Worm (Caenorhabditis elegans): ENCODE results near the gene R02D5.6.

The R02D5.6 gene

ce11 chrV:14508005-14508521, 9.8 kb downstream of the R02D5.6 start, which contains the start of gene R02D5.1:
Gene R02D5.1, plus strand, starts transcription at chrV:14508249.
- TF ChIP-seq nfya-1 (tag; optimal IDR thresholded peaks at IDR 0.05; ENCODE audit: insufficient read depth) (no peak), fos-1 (tag; optimal IDR thresholded peaks at IDR 0.05) (no peak), nhr-77 (tag; optimal IDR thresholded peaks at IDR 0.05) (no peak), fkh-2 (tag; optimal IDR thresholded peaks at IDR 0.05) (no peak), sea-2 (GFP tag; optimal IDR thresholded peaks at IDR 0.05) (no peak), elt-3 (tag; optimal IDR thresholded peaks at IDR 0.05) (no peak), ceh-9 (tag; optimal IDR thresholded peaks at IDR 0.05) (no peak), nhr-43 (tag; optimal IDR thresholded peaks at IDR 0.05; ENCODE audit: poor library complexity, severe bottlenecking) (no peak), unc-39 (tag; optimal IDR thresholded peaks at IDR 0.05) (no peak), unc-62 (GFP tag; optimal IDR thresholded peaks at IDR 0.05) (no peak), tbx-2 (tag; optimal IDR thresholded peaks at IDR 0.05) (no peak), nhr-67 (tag; optimal IDR thresholded peaks at IDR 0.05) (no peak), nhr-237 (tag; optimal IDR thresholded peaks at IDR 0.05) (no peak), pqm-1 (tag; optimal IDR thresholded peaks at IDR 0.05) (no peak), snpc-4 (tag; optimal IDR thresholded peaks at IDR 0.05) (no peak), aly-2 (tag; optimal IDR thresholded peaks at IDR 0.05) (no peak)

- TF ChIP-seq nhr-25 (tag; optimal IDR thresholded peaks at IDR 0.05), result peak; percentile 70
- peak in 1 of 3 experiments; percentile 15 for TF ChIP-seq elt-3 (tag; optimal IDR thresholded peaks at IDR 0.05)
- TF ChIP-seq unc-39 (tag; optimal IDR thresholded peaks at IDR 0.05), result no peak
- TF ChIP-seq egl-5 (tag; optimal IDR thresholded peaks at IDR 0.05), result peak; percentile 59
- no peak for TF ChIP-seq zag-1 (tag; optimal IDR thresholded peaks at IDR 0.05)
- no peak for TF ChIP-seq fkh-10 (GFP tag; optimal IDR thresholded peaks at IDR 0.05)
- TF ChIP-seq ZK546.5 (tag; optimal IDR thresholded peaks at IDR 0.05), result no peak
- peak; percentile 100 for TF ChIP-seq elt-1 (tag; optimal IDR thresholded peaks at IDR 0.05)
- no peak for TF ChIP-seq fos-1 (tag; optimal IDR thresholded peaks at IDR 0.05)
- TF ChIP-seq nfya-1 (tag; optimal IDR thresholded peaks at IDR 0.05; ENCODE audit: insufficient read depth), result peak; percentile 1
- peak; percentile 91 for TF ChIP-seq nhr-23 (tag; optimal IDR thresholded peaks at IDR 0.05)
Observed at ce11 chrV:14506713-14507675, 10.9 kb downstream of the R02D5.6 start.

- TF ChIP-seq mml-1 (tag; optimal IDR thresholded peaks at IDR 0.05), result no peak
- TF ChIP-seq unc-62 (GFP tag; optimal IDR thresholded peaks at IDR 0.05), result no peak
- no peak for TF ChIP-seq ztf-4 (tag; optimal IDR thresholded peaks at IDR 0.05)
- TF ChIP-seq pha-4 (tag; optimal IDR thresholded peaks at IDR 0.05), result no peak
- no peak for TF ChIP-seq eor-1 (tag; optimal IDR thresholded peaks at IDR 0.05)
- TF ChIP-seq daf-12 (tag; optimal IDR thresholded peaks at IDR 0.05), result no peak
- TF ChIP-seq nhr-25 (tag; optimal IDR thresholded peaks at IDR 0.05), result peak; percentile 65
- TF ChIP-seq unc-39 (tag; optimal IDR thresholded peaks at IDR 0.05), result no peak
- no peak for TF ChIP-seq nhr-76 (tag; optimal IDR thresholded peaks at IDR 0.05)
- TF ChIP-seq ceh-16 (tag; optimal IDR thresholded peaks at IDR 0.05), result no peak
- TF ChIP-seq ama-1 (optimal IDR thresholded peaks at IDR 0.05), result no peak
- no peak for TF ChIP-seq nhr-12 (tag; optimal IDR thresholded peaks at IDR 0.05)
- TF ChIP-seq egl-5 (tag; optimal IDR thresholded peaks at IDR 0.05), result no peak
- no peak for TF ChIP-seq nhr-11 (tag; optimal IDR thresholded peaks at IDR 0.05)
- TF ChIP-seq egl-27 (tag; optimal IDR thresholded peaks at IDR 0.05), result peak; percentile 2
- peak; percentile 78 for TF ChIP-seq nhr-43 (tag; optimal IDR thresholded peaks at IDR 0.05; ENCODE audit: poor library complexity, severe bottlenecking)
- no peak for TF ChIP-seq zag-1 (tag; optimal IDR thresholded peaks at IDR 0.05)
- no peak for TF ChIP-seq fkh-10 (GFP tag; optimal IDR thresholded peaks at IDR 0.05)
- no peak for TF ChIP-seq tbx-2 (tag; optimal IDR thresholded peaks at IDR 0.05)
- TF ChIP-seq fos-1 (tag; optimal IDR thresholded peaks at IDR 0.05), result no peak
- peak; percentile 67 for TF ChIP-seq nhr-23 (tag; optimal IDR thresholded peaks at IDR 0.05)
- no peak for TF ChIP-seq hmg-11 (tag; optimal IDR thresholded peaks at IDR 0.05)
- TF ChIP-seq aly-2 (tag; optimal IDR thresholded peaks at IDR 0.05), result no peak
- no peak for TF ChIP-seq sea-2 (GFP tag; optimal IDR thresholded peaks at IDR 0.05)
- TF ChIP-seq nhr-77 (tag; optimal IDR thresholded peaks at IDR 0.05), result no peak
- no peak for TF ChIP-seq fkh-2 (tag; optimal IDR thresholded peaks at IDR 0.05)
- no peak for TF ChIP-seq ceh-82 (tag; optimal IDR thresholded peaks at IDR 0.05)
- TF ChIP-seq ceh-28 (tag; optimal IDR thresholded peaks at IDR 0.05), result no peak
- no peak for TF ChIP-seq ztf-11 (tag; optimal IDR thresholded peaks at IDR 0.05)
- TF ChIP-seq nhr-28 (tag; optimal IDR thresholded peaks at IDR 0.05), result no peak
- no peak for TF ChIP-seq lin-15B (tag; optimal IDR thresholded peaks at IDR 0.05)
- TF ChIP-seq lsy-12 (tag; optimal IDR thresholded peaks at IDR 0.05), result no peak
- peak; percentile 42 for TF ChIP-seq pqm-1 (tag; optimal IDR thresholded peaks at IDR 0.05)
- TF ChIP-seq nhr-67 (tag; optimal IDR thresholded peaks at IDR 0.05), result no peak
- no peak for TF ChIP-seq ceh-9 (tag; optimal IDR thresholded peaks at IDR 0.05)
- no peak for TF ChIP-seq skn-1 (tag; optimal IDR thresholded peaks at IDR 0.05)
- TF ChIP-seq lin-39 (tag; optimal IDR thresholded peaks at IDR 0.05), result no peak
- no peak for TF ChIP-seq R02D3.7 (tag; optimal IDR thresholded peaks at IDR 0.05)
- TF ChIP-seq elt-3 (tag; optimal IDR thresholded peaks at IDR 0.05), result peak in 2 of 3 experiments; percentile 30 to 93
Observed at ce11 chrV:14505745-14506214, 12.1 kb downstream of the R02D5.6 start.
